Worm (Caenorhabditis elegans): ENCODE data around the gene K09C8.2.
A peak's percentile ranks its signal among the peaks of the same experiment; 100 is the strongest.

The K09C8.2 gene

ce11 chrX:10959136-10959535, at the start of gene K09C8.2:
Gene K09C8.2 (plus strand): TSS chrX:10959436.
- TF ChIP-seq blmp-1 (tag; optimal IDR thresholded peaks at IDR 0.05): no peak
- TF ChIP-seq nhr-2 (tag; optimal IDR thresholded peaks at IDR 0.05): no peak
- TF ChIP-seq ceh-83 (GFP tag; optimal IDR thresholded peaks at IDR 0.05): no peak
- TF ChIP-seq unc-39 (tag; optimal IDR thresholded peaks at IDR 0.05): no peak
- no peak for TF ChIP-seq cnd-1 (tag; optimal IDR thresholded peaks at IDR 0.05)

ce11 chrX:10909661-10910060, 49.6 kb upstream of the K09C8.2 start:
- TF ChIP-seq unc-120 (tag; optimal IDR thresholded peaks at IDR 0.05; ENCODE audit: poor library complexity, severe bottlenecking): peak; percentile 38
- no peak for TF ChIP-seq ceh-39 (tag; optimal IDR thresholded peaks at IDR 0.05)
- TF ChIP-seq cnd-1 (tag; optimal IDR thresholded peaks at IDR 0.05): no peak
- no peak for TF ChIP-seq zip-8 (tag; optimal IDR thresholded peaks at IDR 0.05)
- TF ChIP-seq hlh-1 (tag; optimal IDR thresholded peaks at IDR 0.05): no peak
- TF ChIP-seq unc-62 (GFP tag; optimal IDR thresholded peaks at IDR 0.05): peak; percentile 55
- no peak for TF ChIP-seq unc-39 (tag; optimal IDR thresholded peaks at IDR 0.05)
- no peak for TF ChIP-seq ces-1 (GFP tag; optimal IDR thresholded peaks at IDR 0.05)
- no peak for TF ChIP-seq sptf-1 (tag; optimal IDR thresholded peaks at IDR 0.05)
- TF ChIP-seq ham-2 (GFP tag; optimal IDR thresholded peaks at IDR 0.05): no peak
- no peak for TF ChIP-seq elt-1 (tag; optimal IDR thresholded peaks at IDR 0.05; ENCODE audit: borderline replicate concordance, insufficient read depth)

ce11 chrX:10910716-10911115, 48.5 kb upstream of the K09C8.2 start, which contains the start of gene F47B10.8:
Gene F47B10.8 (minus strand): TSS chrX:10910816.
- no peak for TF ChIP-seq elt-3 (tag; optimal IDR thresholded peaks at IDR 0.05)
- no peak for TF ChIP-seq nhr-2 (tag; optimal IDR thresholded peaks at IDR 0.05)
- TF ChIP-seq ceh-39 (tag; optimal IDR thresholded peaks at IDR 0.05): no peak
- no peak for TF ChIP-seq elt-1 (tag; optimal IDR thresholded peaks at IDR 0.05; ENCODE audit: borderline replicate concordance, insufficient read depth)
- no peak for TF ChIP-seq drap-1 (GFP tag; optimal IDR thresholded peaks at IDR 0.05)

ce11 chrX:10913981-10914380, 45.3 kb upstream of the K09C8.2 start, which contains the start of gene F47B10.9:
Gene F47B10.9 (minus strand): TSS chrX:10914081.
- TF ChIP-seq nhr-2 (tag; optimal IDR thresholded peaks at IDR 0.05) (no peak), lin-13 (tag; optimal IDR thresholded peaks at IDR 0.05) (no peak), sem-2 (GFP tag; optimal IDR thresholded peaks at IDR 0.05) (no peak), mls-2 (tag; optimal IDR thresholded peaks at IDR 0.05) (no peak), nhr-28 (tag; optimal IDR thresholded peaks at IDR 0.05) (no peak), nhr-76 (tag; optimal IDR thresholded peaks at IDR 0.05) (no peak), ces-1 (GFP tag; optimal IDR thresholded peaks at IDR 0.05) (no peak), M03D4.4 (tag; optimal IDR thresholded peaks at IDR 0.05) (no peak), pha-4 (tag; optimal IDR thresholded peaks at IDR 0.05) (no peak), nhr-237 (tag; optimal IDR thresholded peaks at IDR 0.05) (no peak), drap-1 (GFP tag; optimal IDR thresholded peaks at IDR 0.05) (no peak), ham-2 (GFP tag; optimal IDR thresholded peaks at IDR 0.05) (no peak), zip-8 (tag; optimal IDR thresholded peaks at IDR 0.05) (no peak), ceh-43 (GFP tag; optimal IDR thresholded peaks at IDR 0.05) (no peak)

- TF ChIP-seq hlh-1 (tag; optimal IDR thresholded peaks at IDR 0.05): peak; percentile 43
- TF ChIP-seq lin-13 (tag; optimal IDR thresholded peaks at IDR 0.05): no peak
- no peak for TF ChIP-seq ceh-43 (GFP tag; optimal IDR thresholded peaks at IDR 0.05)
These were observed 44.6 kb upstream of the K09C8.2 start for ce11 chrX:10914421-10915277.

ce11 chrX:10916194-10916593, 43.0 kb upstream of the K09C8.2 start:
- TF ChIP-seq ceh-43 (GFP tag; optimal IDR thresholded peaks at IDR 0.05): no peak
- TF ChIP-seq nhr-28 (tag; optimal IDR thresholded peaks at IDR 0.05): no peak
- TF ChIP-seq elt-1 (tag; optimal IDR thresholded peaks at IDR 0.05; ENCODE audit: borderline replicate concordance, insufficient read depth): no peak
- no peak for TF ChIP-seq drap-1 (GFP tag; optimal IDR thresholded peaks at IDR 0.05)
- no peak for TF ChIP-seq bed-3 (GFP tag; optimal IDR thresholded peaks at IDR 0.05)
- TF ChIP-seq ceh-39 (tag; optimal IDR thresholded peaks at IDR 0.05): no peak
- no peak for TF ChIP-seq cnd-1 (tag; optimal IDR thresholded peaks at IDR 0.05)
- no peak for TF ChIP-seq mab-5 (tag; optimal IDR thresholded peaks at IDR 0.05)
- TF ChIP-seq lin-32 (GFP tag; optimal IDR thresholded peaks at IDR 0.05): no peak
- no peak for TF ChIP-seq lsy-2 (tag; optimal IDR thresholded peaks at IDR 0.05)
